Worm (Caenorhabditis elegans): ENCODE measurements around the gene B0252.5.

DNA sequence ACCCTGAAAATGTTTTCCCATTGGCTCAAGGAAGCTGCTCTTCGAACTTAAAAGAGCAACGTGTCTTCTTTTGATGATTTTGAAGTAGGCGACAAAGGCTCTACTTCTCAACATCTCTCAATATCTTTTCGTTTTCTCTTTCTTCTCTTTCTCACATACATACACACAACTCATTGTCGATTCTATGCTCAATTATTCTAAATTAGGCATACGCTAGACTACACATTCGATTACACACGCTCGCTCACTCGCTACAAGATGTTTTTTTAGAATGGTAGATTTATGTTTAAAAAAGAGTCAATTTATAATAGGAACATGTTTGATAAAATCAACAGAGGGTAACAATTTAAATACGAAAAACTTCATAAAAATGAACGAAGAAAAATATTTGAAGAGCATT is 22.8 kb upstream of the B0252.5 start:
- TF ChIP-seq unc-30 (tag; optimal IDR thresholded peaks at IDR 0.05): no peak
- TF ChIP-seq Y116A8C.19 (tag; optimal IDR thresholded peaks at IDR 0.05; ENCODE audit: borderline replicate concordance): no peak

All from whole organism, L1 larva.